Fruit fly (Drosophila melanogaster): Measurements from ENCODE around the gene Mob2.

The Mob2 gene

dm6 chr3L:11540330-11540702 lies 21.7 kb downstream of the Mob2 start (continued):
- peak; percentile 16 for TF ChIP-seq NC2β (GFP tag; optimal IDR thresholded peaks at IDR 0.05)
- no peak for TF ChIP-seq CG5953 (GFP tag; IDR thresholded peaks at IDR 0.05)
- peak; percentile 78 for TF ChIP-seq wek (GFP tag; optimal IDR thresholded peaks at IDR 0.05)
- peak; percentile 60 for TF ChIP-seq fd64A (GFP tag; optimal IDR thresholded peaks at IDR 0.05)
- TF ChIP-seq CG13296 (GFP tag; optimal IDR thresholded peaks at IDR 0.05) = peak; percentile 55
- peak; percentile 5 for TF ChIP-seq CoRest (tag; optimal IDR thresholded peaks at IDR 0.05)
- TF ChIP-seq CG4854 (GFP tag; optimal IDR thresholded peaks at IDR 0.05) = peak; percentile 2
- TF ChIP-seq CG10147 (GFP tag; optimal IDR thresholded peaks at IDR 0.05) = peak; percentile 22
- TF ChIP-seq lov (optimal IDR thresholded peaks at IDR 0.05) = no peak
- TF ChIP-seq lov (GFP tag; IDR thresholded peaks at IDR 0.05) = 0 out of 3 replicates have a peak, but pooled peaks have one; percentile 12
- TF ChIP-seq trh (GFP tag; optimal IDR thresholded peaks at IDR 0.05) = no peak
- TF ChIP-seq CG7357 (GFP tag; IDR thresholded peaks at IDR 0.05) = no peak
- peak; percentile 17 for TF ChIP-seq CG17385 (GFP tag; optimal IDR thresholded peaks at IDR 0.05)
- peak; percentile 26 for TF ChIP-seq CG9727 (GFP tag; optimal IDR thresholded peaks at IDR 0.05)
- 0 out of 2 replicates have a peak, but pooled peaks have one; percentile 10 for TF ChIP-seq Awh (GFP tag; IDR thresholded peaks at IDR 0.05)
- TF ChIP-seq CG15269 (tag; optimal IDR thresholded peaks at IDR 0.05) = no peak
- no peak for TF ChIP-seq pho (GFP tag; optimal IDR thresholded peaks at IDR 0.05)
- TF ChIP-seq CG34224 (GFP tag; IDR thresholded peaks at IDR 0.05; ENCODE audit: partially characterized antibody) = no peak
- TF ChIP-seq CG1233 (GFP tag; optimal IDR thresholded peaks at IDR 0.05) = peak; percentile 30
- TF ChIP-seq mirr (GFP tag; optimal IDR thresholded peaks at IDR 0.05) = peak; percentile 68
- TF ChIP-seq ara (GFP tag; IDR thresholded peaks at IDR 0.05) = 0 out of 2 replicates have a peak, but pooled peaks have one; percentile 38
- TF ChIP-seq ash1 (GFP tag; optimal IDR thresholded peaks at IDR 0.05) = no peak
- 0 out of 3 replicates have a peak, but pooled peaks have one; percentile 43 for TF ChIP-seq CG11456 (GFP tag; IDR thresholded peaks at IDR 0.05)
- TF ChIP-seq CG4730 (GFP tag; IDR thresholded peaks at IDR 0.05) = 0 out of 2 replicates have a peak, but pooled peaks have one; percentile 13
- TF ChIP-seq BtbVII (GFP tag; optimal IDR thresholded peaks at IDR 0.05) = peak; percentile 61
- peak; percentile 40 for TF ChIP-seq dmrt11E (tag; optimal IDR thresholded peaks at IDR 0.05)
- no peak for TF ChIP-seq sens-2 (GFP tag; IDR thresholded peaks at IDR 0.05)
- peak; percentile 80 for TF ChIP-seq CG7987 (GFP tag; optimal IDR thresholded peaks at IDR 0.05)
- TF ChIP-seq Trl (optimal IDR thresholded peaks at IDR 0.05) = no peak
- TF ChIP-seq Trl (GFP tag; optimal IDR thresholded peaks at IDR 0.05) = peak; percentile 17
- peak; percentile 36 for TF ChIP-seq CG3281 (GFP tag; optimal IDR thresholded peaks at IDR 0.05)
- peak; percentile 3 for TF ChIP-seq fd3F (GFP tag; optimal IDR thresholded peaks at IDR 0.05)

- TF ChIP-seq Sry-β (GFP tag; optimal IDR thresholded peaks at IDR 0.05) (no peak), seq (GFP tag; IDR thresholded peaks at IDR 0.05) (no peak), Hmr (GFP tag; optimal IDR thresholded peaks at IDR 0.05) (no peak), stwl (tag; optimal IDR thresholded peaks at IDR 0.05) (peak; percentile 98), cwo (GFP tag; optimal IDR thresholded peaks at IDR 0.05) (no peak), CG17361 (GFP tag; IDR thresholded peaks at IDR 0.05) (no peak), oc (tag; optimal IDR thresholded peaks at IDR 0.05) (peak; percentile 90), CG30403 (GFP tag; optimal IDR thresholded peaks at IDR 0.05) (no peak), CG32772 (GFP tag; IDR thresholded peaks at IDR 0.05) (no peak), nerfin-2 (GFP tag; IDR thresholded peaks at IDR 0.05; ENCODE audit: partially characterized antibody) (peak; percentile 22; the same call in 1 of the 2 replicates), CG17802 (tag; optimal IDR thresholded peaks at IDR 0.05) (no peak), CG10979 (tag; optimal IDR thresholded peaks at IDR 0.05) (no peak), schlank (tag; optimal IDR thresholded peaks at IDR 0.05) (no peak), CG8388 (GFP tag; optimal IDR thresholded peaks at IDR 0.05) (no peak), sim (GFP tag; IDR thresholded peaks at IDR 0.05) (no peak), CG1024 (GFP tag; IDR thresholded peaks at IDR 0.05) (no peak), Awh (GFP tag; IDR thresholded peaks at IDR 0.05) (peak; percentile 58; the same call in 1 of the 2 replicates), rib (GFP tag; IDR thresholded peaks at IDR 0.05) (no peak), CG8290 (GFP tag; optimal IDR thresholded peaks at IDR 0.05) (peak; percentile 15), CG8290 (tag; optimal IDR thresholded peaks at IDR 0.05) (no peak)
These were observed 22.3 kb downstream of the Mob2 start for dm6 chr3L:11539511-11540329.

All from whole organism, embryonic.